Worm (Caenorhabditis elegans): ENCODE data around the gene mfsd-10.

- no peak for TF ChIP-seq nhr-111 (GFP tag; optimal IDR thresholded peaks at IDR 0.05)
- TF ChIP-seq dpl-1 (GFP tag; optimal IDR thresholded peaks at IDR 0.05), result no peak
- no peak for TF ChIP-seq mdl-1 (tag; optimal IDR thresholded peaks at IDR 0.05)
- TF ChIP-seq ceh-82 (tag; optimal IDR thresholded peaks at IDR 0.05), result no peak
Observed at ce11 chrX:17355462-17355861, 13.0 kb downstream of the mfsd-10 start.
